Worm (Caenorhabditis elegans) whole organism, young adult: Measurements from ENCODE around the gene Y37D8A.2.

ENCODE experiments used
- B0035.1 ChIP-seq: sonication (generic microtip); optimal IDR thresholded peaks from 2 replicates; lab custom pipeline; 2016; ENCODE audit warnings: missing genetic modification characterization, mild to moderate bottlenecking, missing compliant biosample characterization, missing genotype, missing genetic modification reagents
- B0261.1 ChIP-seq: sonication (generic microtip); optimal IDR thresholded peaks from 2 replicates; lab custom pipeline; 2016; ENCODE audit warnings: mild to moderate bottlenecking, missing genetic modification characterization, moderate library complexity, missing compliant biosample characterization
- C17E4.6 ChIP-seq: fragments of 200-800 bp; sonication (Bioruptor generic); IDR thresholded peaks from 2 replicates; pipeline ENCODE4 v1.3.6; 2022; ENCODE audit warnings: missing genetic modification reagents, missing genetic modification characterization, missing compliant biosample characterization
- Y79H2A.3 ChIP-seq: fragments of 200-800 bp; sonication (Bioruptor generic); conservative IDR thresholded peaks from 2 replicates; pipeline ENCODE4 v1.3.6; 2022; ENCODE audit warnings: missing genetic modification reagents, missing genetic modification characterization, missing compliant biosample characterization
- ama-1 ChIP-seq, 3 experiments: fragments of 150-350 bp in 1 of 3; sonication (generic microtip) in 2 of 3; optimal IDR thresholded peaks; 2 replicates each; lab custom pipeline; 2014 to 2018; ENCODE audit warnings: missing biosample characterization in 2 of 3, missing genetic modification characterization in 2 of 3, missing genetic modification reagents in 2 of 3
- attf-6 ChIP-seq: fragments of 200-800 bp; sonication (Bioruptor generic); IDR thresholded peaks from 2 replicates; pipeline ENCODE4 v1.3.6; 2022; ENCODE audit warnings: missing genetic modification reagents, missing genetic modification characterization, missing compliant biosample characterization
- ceh-40 ChIP-seq: fragments of 200-800 bp; sonication (Bioruptor generic); IDR thresholded peaks from 2 replicates; pipeline ENCODE4 v1.3.6; 2022; ENCODE audit warnings: missing genetic modification characterization, missing compliant biosample characterization
- chd-7 ChIP-seq: sonication (generic microtip); optimal IDR thresholded peaks from 2 replicates; lab custom pipeline; 2016; ENCODE audit warnings: mild to moderate bottlenecking, missing genetic modification characterization, moderate library complexity, missing compliant biosample characterization
- egl-18 ChIP-seq: fragments of 200-800 bp; sonication (Bioruptor generic); IDR thresholded peaks from 2 replicates; pipeline ENCODE4 v1.3.6; 2022; ENCODE audit warnings: missing genetic modification reagents, missing genetic modification characterization, missing compliant biosample characterization
- egrh-3 ChIP-seq: fragments of 200-800 bp; sonication (Bioruptor generic); IDR thresholded peaks from 2 replicates; pipeline ENCODE4 v1.3.6; 2022; ENCODE audit warnings: missing genetic modification reagents, missing genetic modification characterization, missing compliant biosample characterization
- ekl-4 ChIP-seq: fragments of 200-800 bp; sonication (Bioruptor generic); IDR thresholded peaks from 2 replicates; pipeline ENCODE4 v1.3.6; 2022; ENCODE audit warnings: missing genetic modification reagents, missing genetic modification characterization, missing compliant biosample characterization
- fkh-3 ChIP-seq: sonication (generic microtip); optimal IDR thresholded peaks from 2 replicates; lab custom pipeline; 2016; ENCODE audit warnings: mild to moderate bottlenecking, missing genetic modification characterization, missing compliant biosample characterization
- hmg-20 ChIP-seq: fragments of 200-800 bp; sonication (Bioruptor generic); IDR thresholded peaks from 2 replicates; pipeline ENCODE4 v1.3.6; 2022; ENCODE audit warnings: missing genetic modification reagents, missing genetic modification characterization, missing compliant biosample characterization
- hrde-1 ChIP-seq: sonication (generic microtip); optimal IDR thresholded peaks from 2 replicates; lab custom pipeline; 2016; ENCODE audit warnings: missing genetic modification characterization, mild to moderate bottlenecking, missing compliant biosample characterization, moderate library complexity, missing genotype, missing genetic modification reagents, borderline replicate concordance
- hsf-1 ChIP-seq: fragments of 200-800 bp; sonication (Bioruptor generic); IDR thresholded peaks from 2 replicates; pipeline ENCODE4 v1.3.6; 2022; ENCODE audit warnings: missing genetic modification reagents, missing genetic modification characterization, missing compliant biosample characterization
- lin-35 ChIP-seq, 3 experiments: fragments of 150-350 bp in 2 of 3; sonication (generic microtip) in 1 of 3; optimal IDR thresholded peaks; 2 replicates each; lab custom pipeline; 2014 to 2018; ENCODE audit warnings: missing biosample characterization in 3 of 3, missing genetic modification characterization in 3 of 3, missing genetic modification reagents in 3 of 3
- lin-40 ChIP-seq: sonication (generic microtip); optimal IDR thresholded peaks from 2 replicates; lab custom pipeline; 2016; ENCODE audit warnings: missing genetic modification characterization, mild to moderate bottlenecking, missing compliant biosample characterization, missing genotype, missing genetic modification reagents
- lin-54 ChIP-seq: fragments of 200-800 bp; sonication (Bioruptor generic); optimal IDR thresholded peaks from 2 replicates; lab custom pipeline; 2018; ENCODE audit warnings: mild to moderate bottlenecking, missing genetic modification characterization, missing compliant biosample characterization
- madf-10 ChIP-seq: sonication (generic microtip); optimal IDR thresholded peaks from 2 replicates; lab custom pipeline; 2016; ENCODE audit warnings: mild to moderate bottlenecking, missing genetic modification characterization, missing compliant biosample characterization
- mes-4 ChIP-seq: sonication (generic microtip); optimal IDR thresholded peaks from 2 replicates; lab custom pipeline; 2016; ENCODE audit warnings: missing genotype, missing genetic modification characterization, missing compliant biosample characterization
- mxl-1 ChIP-seq: sonication (generic microtip); optimal IDR thresholded peaks from 2 replicates; lab custom pipeline; 2016; ENCODE audit warnings: missing genetic modification characterization, missing compliant biosample characterization
- nhr-120 ChIP-seq: fragments of 200-800 bp; sonication (Bioruptor generic); IDR thresholded peaks from 2 replicates; pipeline ENCODE4 v1.3.6; 2022; ENCODE audit warnings: missing genetic modification characterization, missing compliant biosample characterization
- rec-8 ChIP-seq, 2 experiments: sonication (generic microtip); optimal IDR thresholded peaks; 2 replicates each; lab custom pipeline; 2016; ENCODE audit warnings: mild to moderate bottlenecking in 2 of 2, missing genetic modification characterization in 2 of 2, missing genetic modification reagents in 2 of 2, missing genotype in 2 of 2, missing biosample characterization in 1 of 2, missing compliant biosample characterization in 1 of 2, moderate library complexity in 1 of 2
- repo-1 ChIP-seq: sonication (generic microtip); optimal IDR thresholded peaks from 2 replicates; lab custom pipeline; 2017; ENCODE audit warnings: mild to moderate bottlenecking, missing genetic modification characterization, missing compliant biosample characterization
- snpc-3.4 ChIP-seq: sonication (generic microtip); optimal IDR thresholded peaks from 2 replicates; lab custom pipeline; 2017; ENCODE audit warnings: missing genetic modification characterization, mild to moderate bottlenecking, missing compliant biosample characterization, antibody characterized with exemption, moderate library complexity, missing genotype, missing genetic modification reagents
- unc-62 ChIP-seq: fragments of 150-350 bp; optimal IDR thresholded peaks from 2 replicates; lab custom pipeline; 2014; ENCODE audit warnings: missing biosample characterization, missing genetic modification reagents, missing genetic modification characterization
- xnd-1 ChIP-seq: sonication (generic microtip); optimal IDR thresholded peaks from 2 replicates; lab custom pipeline; 2016; ENCODE audit warnings: missing genotype, missing genetic modification reagents, missing genetic modification characterization, missing compliant biosample characterization
- zfh-2 ChIP-seq: fragments of 200-800 bp; sonication (Bioruptor generic); conservative IDR thresholded peaks from 2 replicates; pipeline ENCODE4 v1.3.6; 2022; ENCODE audit warnings: missing genetic modification reagents, missing genetic modification characterization, missing compliant biosample characterization
- ztf-25 ChIP-seq: fragments of 200-800 bp; sonication (Bioruptor generic); IDR thresholded peaks from 2 replicates; pipeline ENCODE4 v1.3.6; 2022; ENCODE audit warnings: missing genetic modification reagents, missing genetic modification characterization, missing compliant biosample characterization
- ztf-28 ChIP-seq: fragments of 200-800 bp; sonication (Bioruptor generic); IDR thresholded peaks from 2 replicates; pipeline ENCODE4 v1.3.6; 2022; ENCODE audit warnings: missing genetic modification reagents, missing genetic modification characterization, missing compliant biosample characterization

The Y37D8A.2 gene

ce11 chrIII:12794200-12794599, 25.8 kb upstream of the Y37D8A.2 start:
- TF ChIP-seq madf-10 (tag; lab: Kevin White, UChicago) (no peak), ekl-4 (GFP tag; lab: Robert Waterston, UW) (no peak), hsf-1 (GFP tag; lab: Robert Waterston, UW) (no peak), ztf-25 (GFP tag; lab: Robert Waterston, UW) (no peak), lin-40 (tag; lab: Kevin White, UChicago) (no peak), xnd-1 (tag; lab: Kevin White, UChicago) (no peak), snpc-3.4 (tag; lab: Kevin White, UChicago) (no peak), hrde-1 (no peak), mxl-1 (tag; lab: Kevin White, UChicago) (no peak), mes-4 (tag; lab: Kevin White, UChicago) (no peak), B0035.1 (tag; lab: Kevin White, UChicago) (no peak), hmg-20 (no peak), nhr-120 (GFP tag; lab: Robert Waterston, UW) (no peak)

- no peak for TF ChIP-seq egl-18 (GFP tag; lab: Robert Waterston, UW)
- no peak for TF ChIP-seq rec-8 (tag; optimal IDR thresholded peaks at IDR 0.05; lab: Kevin White, UChicago)
- no peak for TF ChIP-seq egrh-3 (GFP tag; lab: Robert Waterston, UW)
- TF ChIP-seq, all 124 proteins: peak for 0
Observed at ce11 chrIII:12798469-12798868, 21.5 kb upstream of the Y37D8A.2 start, which contains the start of gene agmo-1. TSS of gene agmo-1 (minus strand) at chrIII:12798569.

ce11 chrIII:12800529-12800928, 19.5 kb upstream of the Y37D8A.2 start:
- no peak for TF ChIP-seq C17E4.6 (GFP tag; lab: Robert Waterston, UW)
- no peak for TF ChIP-seq chd-7 (tag; lab: Kevin White, UChicago)
- no peak for TF ChIP-seq B0261.1 (tag; lab: Kevin White, UChicago)
- TF ChIP-seq rec-8 (tag; optimal IDR thresholded peaks at IDR 0.05; lab: Kevin White, UChicago) = no peak
- 0 out of 2 replicates have a peak, but pooled peaks have one; percentile 26 for TF ChIP-seq zfh-2 (GFP tag; lab: Robert Waterston, UW)
- TF ChIP-seq, all 124 proteins: peak for 1

ce11 chrIII:12806712-12807111, 13.3 kb upstream of the Y37D8A.2 start, which contains the start of gene BE10.5:
TSS of gene BE10.5 (minus strand) at chrIII:12806812.
- TF ChIP-seq ceh-40 (GFP tag; lab: Robert Waterston, UW) (no peak), lin-35 (GFP tag; optimal IDR thresholded peaks at IDR 0.05; lab: Kevin White, UChicago) (no peak), ztf-28 (GFP tag; lab: Robert Waterston, UW) (no peak), lin-54 (GFP tag; lab: Kevin White, UChicago) (no peak), fkh-3 (no peak), xnd-1 (tag; lab: Kevin White, UChicago) (no peak), unc-62 (GFP tag; lab: Kevin White, UChicago) (no peak), ama-1 (optimal IDR thresholded peaks at IDR 0.05; lab: Kevin White, UChicago) (no peak), ama-1 (GFP tag; optimal IDR thresholded peaks at IDR 0.05; lab: Kevin White, UChicago) (no peak), attf-6 (GFP tag; lab: Robert Waterston, UW) (no peak), repo-1 (tag; lab: Kevin White, UChicago) (no peak), hmg-20 (no peak), B0035.1 (tag; lab: Kevin White, UChicago) (no peak)

- no peak for TF ChIP-seq Y79H2A.3 (GFP tag; lab: Robert Waterston, UW)
Observed at ce11 chrIII:12807726-12808125, 12.3 kb upstream of the Y37D8A.2 start, which contains the start of gene BE10.3. TSS of gene BE10.3 (plus strand) at chrIII:12808026.
